Fruit fly (Drosophila melanogaster) whole organism, embryonic: ENCODE measurements around the gene CG13631.

Experiments used
- CG10209 ChIP-seq: fragments of 200-800 bp; sonication (Bioruptor generic); optimal IDR thresholded peaks from 3 replicates; lab custom pipeline; 2017; ENCODE audit warnings: missing biosample characterization, mild to moderate bottlenecking, missing genetic modification characterization, missing genetic modification reagents
- CG12071 ChIP-seq: fragments of 200-800 bp; sonication (Bioruptor generic); optimal IDR thresholded peaks from 3 replicates; lab custom pipeline; 2018; ENCODE audit warnings: missing biosample characterization, mild to moderate bottlenecking, missing genetic modification characterization
- CG12299 ChIP-seq: fragments of 200-800 bp; sonication (Bioruptor generic); optimal IDR thresholded peaks from 2 replicates; lab custom pipeline; 2018; ENCODE audit warnings: missing biosample characterization, mild to moderate bottlenecking, missing genetic modification characterization
- CG1233 ChIP-seq: fragments of 200-800 bp; sonication (Bioruptor generic); optimal IDR thresholded peaks from 4 replicates; lab custom pipeline; 2018; ENCODE audit warnings: missing biosample characterization, mild to moderate bottlenecking, missing genetic modification characterization
- CG13287 ChIP-seq: fragments of 200-800 bp; sonication (Bioruptor generic); IDR thresholded peaks from 2 replicates; pipeline ENCODE4 v1.3.6; 2022; ENCODE audit warnings: missing biosample characterization, missing genetic modification characterization; ENCODE audit not compliant: partially characterized antibody
- CG14014 ChIP-seq: fragments of 200-800 bp; sonication (Bioruptor generic); IDR thresholded peaks from 2 replicates; pipeline ENCODE4 v1.3.6; 2022; ENCODE audit warnings: missing biosample characterization, missing genetic modification characterization
- CG14710 ChIP-seq: fragments of 200-800 bp; sonication (Bioruptor generic); optimal IDR thresholded peaks from 3 replicates; lab custom pipeline; 2019; ENCODE audit warnings: missing biosample characterization, mild to moderate bottlenecking, missing genetic modification characterization, moderate library complexity
- CG15073 ChIP-seq: fragments of 200-800 bp; sonication (Bioruptor generic); optimal IDR thresholded peaks from 2 replicates; lab custom pipeline; 2016; ENCODE audit warnings: missing biosample characterization, missing genetic modification characterization
- CG15479 ChIP-seq: fragments of 200-800 bp; sonication (Bioruptor generic); optimal IDR thresholded peaks from 3 replicates; lab custom pipeline; 2019; ENCODE audit warnings: missing biosample characterization, mild to moderate bottlenecking, missing genetic modification characterization, moderate library complexity
- CG15696 ChIP-seq: fragments of 200-800 bp; sonication (Bioruptor generic); optimal IDR thresholded peaks from 2 replicates; lab custom pipeline; 2019; ENCODE audit warnings: missing biosample characterization, mild to moderate bottlenecking, missing genetic modification characterization, moderate library complexity
- CG16779 ChIP-seq: fragments of 200-800 bp; sonication (Bioruptor generic); IDR thresholded peaks from 2 replicates; pipeline ENCODE4 v1.3.6; 2022; ENCODE audit warnings: missing biosample characterization, missing genetic modification characterization
- CG17385 ChIP-seq: fragments of 200-800 bp; sonication (Bioruptor generic); optimal IDR thresholded peaks from 3 replicates; lab custom pipeline; 2018; ENCODE audit warnings: missing biosample characterization, mild to moderate bottlenecking, missing genetic modification characterization
- CG17612 ChIP-seq: fragments of 200-800 bp; sonication (Bioruptor generic); IDR thresholded peaks from 2 replicates; pipeline ENCODE4 v1.3.6; 2022; ENCODE audit warnings: missing biosample characterization, missing genetic modification characterization
- CG2678 ChIP-seq: fragments of 200-800 bp; sonication (Bioruptor generic); optimal IDR thresholded peaks from 3 replicates; lab custom pipeline; 2019; ENCODE audit warnings: missing biosample characterization, mild to moderate bottlenecking, missing genetic modification characterization, moderate library complexity
- CG3407 ChIP-seq: fragments of 200-800 bp; sonication (Bioruptor generic); optimal IDR thresholded peaks from 2 replicates; lab custom pipeline; 2018; ENCODE audit warnings: missing biosample characterization, mild to moderate bottlenecking, missing genetic modification characterization
- CG34376 ChIP-seq: fragments of 200-800 bp; sonication (Bioruptor generic); optimal IDR thresholded peaks from 2 replicates; lab custom pipeline; 2018; ENCODE audit warnings: missing biosample characterization, mild to moderate bottlenecking, missing genetic modification characterization
- CG34422 ChIP-seq: fragments of 200-800 bp; sonication (Bioruptor generic); IDR thresholded peaks from 3 replicates; pipeline ENCODE4 v1.3.6; 2022; ENCODE audit warnings: missing biosample characterization, missing genetic modification characterization
- CG3995 ChIP-seq: fragments of 200-800 bp; sonication (Bioruptor generic); optimal IDR thresholded peaks from 3 replicates; lab custom pipeline; 2016; ENCODE audit warnings: missing biosample characterization, missing genetic modification characterization
- CG4617 ChIP-seq: fragments of 200-800 bp; sonication (Bioruptor generic); optimal IDR thresholded peaks from 3 replicates; lab custom pipeline; 2016; ENCODE audit warnings: missing biosample characterization, missing genetic modification characterization, borderline replicate concordance
- CG4820 ChIP-seq: fragments of 200-800 bp; sonication (Bioruptor generic); optimal IDR thresholded peaks from 3 replicates; lab custom pipeline; 2016; ENCODE audit warnings: missing biosample characterization, missing genetic modification characterization
- CG6813 ChIP-seq: fragments of 200-800 bp; sonication (Bioruptor generic); optimal IDR thresholded peaks from 2 replicates; lab custom pipeline; 2017; ENCODE audit warnings: missing biosample characterization, missing genetic modification characterization, mild to moderate bottlenecking, moderate library complexity, missing genetic modification reagents
- CG7271 ChIP-seq: fragments of 200-800 bp; sonication (Bioruptor generic); optimal IDR thresholded peaks from 2 replicates; lab custom pipeline; 2018; ENCODE audit warnings: missing biosample characterization, mild to moderate bottlenecking, missing genetic modification characterization, moderate library complexity
- CG8290 ChIP-seq, 3 experiments: fragments of 200-800 bp; sonication (Bioruptor generic); optimal IDR thresholded peaks; 2 replicates each; lab custom pipeline; 2016 to 2019; ENCODE audit warnings: missing biosample characterization in 3 of 3, missing genetic modification characterization in 3 of 3, mild to moderate bottlenecking in 2 of 3, moderate library complexity in 1 of 3
- CG9215 ChIP-seq: fragments of 200-800 bp; sonication (Bioruptor generic); IDR thresholded peaks from 2 replicates; pipeline ENCODE4 v1.3.6; 2022; ENCODE audit warnings: missing biosample characterization, missing genetic modification characterization
- CG9797 ChIP-seq: fragments of 200-800 bp; sonication (Bioruptor generic); optimal IDR thresholded peaks from 3 replicates; lab custom pipeline; 2018; ENCODE audit warnings: missing biosample characterization, mild to moderate bottlenecking, missing genetic modification characterization
- Dip3 ChIP-seq: fragments of 200-800 bp; sonication (Bioruptor generic); optimal IDR thresholded peaks from 3 replicates; lab custom pipeline; 2016; ENCODE audit warnings: missing biosample characterization, missing genetic modification characterization
- Dll ChIP-seq: fragments of 200-800 bp; sonication (Bioruptor generic); IDR thresholded peaks from 4 replicates; pipeline ENCODE4 v1.3.6; 2022; ENCODE audit warnings: missing biosample characterization, missing genetic modification characterization; ENCODE audit not compliant: partially characterized antibody
- Doc3 ChIP-seq: fragments of 200-800 bp; sonication (Bioruptor generic); IDR thresholded peaks from 3 replicates; pipeline ENCODE4 v1.3.6; 2022; ENCODE audit warnings: missing biosample characterization, missing genetic modification characterization; ENCODE audit not compliant: partially characterized antibody
- Dref ChIP-seq: fragments of 200-800 bp; sonication (Bioruptor generic); IDR thresholded peaks from 2 replicates; pipeline ENCODE4 v1.3.6; 2022; ENCODE audit warnings: missing biosample characterization, missing genetic modification characterization
- E2f1 ChIP-seq: fragments of 200-800 bp; sonication (Bioruptor generic); IDR thresholded peaks from 2 replicates; pipeline ENCODE4 v1.3.6; 2022; ENCODE audit warnings: missing biosample characterization, missing genetic modification characterization
- GATAe ChIP-seq: fragments of 200-800 bp; sonication (Bioruptor generic); conservative IDR thresholded peaks from 2 replicates; pipeline ENCODE4 v1.3.6; 2022; ENCODE audit warnings: missing biosample characterization, missing genetic modification characterization
- Med ChIP-seq: fragments of 200-800 bp; sonication (Bioruptor generic); peaks from one replicate; lab custom pipeline; 2016; ENCODE audit warnings: missing biosample characterization, missing genetic modification characterization, mild to moderate bottlenecking, inconsistent platforms, moderate library complexity
- Myb ChIP-seq: fragments of 200-800 bp; sonication (Bioruptor generic); optimal IDR thresholded peaks from 2 replicates; lab custom pipeline; 2016; ENCODE audit warnings: missing biosample characterization, missing genetic modification characterization
- Ptx1 ChIP-seq: fragments of 200-800 bp; sonication (Bioruptor generic); IDR thresholded peaks from 2 replicates; pipeline ENCODE4 v1.3.6; 2022; ENCODE audit warnings: missing biosample characterization, missing genetic modification characterization
- Spps ChIP-seq: fragments of 200-800 bp; sonication (Bioruptor generic); optimal IDR thresholded peaks from 2 replicates; lab custom pipeline; 2018; ENCODE audit warnings: missing biosample characterization, mild to moderate bottlenecking, missing genetic modification characterization
- Usf ChIP-seq: fragments of 200-800 bp; sonication (Bioruptor generic); optimal IDR thresholded peaks from 2 replicates; lab custom pipeline; 2017; ENCODE audit warnings: missing genotype, missing biosample characterization, missing genetic modification characterization
- ap ChIP-seq: fragments of 200-800 bp; sonication (Bioruptor generic); IDR thresholded peaks from 2 replicates; pipeline ENCODE4 v1.3.6; 2022; ENCODE audit warnings: missing biosample characterization, missing genetic modification characterization
- bcd ChIP-seq: fragments of 200-800 bp; sonication (Bioruptor generic); optimal IDR thresholded peaks from 2 replicates; lab custom pipeline; 2017; ENCODE audit warnings: missing biosample characterization, mild to moderate bottlenecking, missing genetic modification characterization
- bowl ChIP-seq: fragments of 200-800 bp; sonication (Bioruptor generic); IDR thresholded peaks from 2 replicates; pipeline ENCODE4 v1.3.6; 2022; ENCODE audit warnings: missing biosample characterization, missing genetic modification characterization
- cas ChIP-seq: fragments of 200-800 bp; sonication (Bioruptor generic); IDR thresholded peaks from 2 replicates; pipeline ENCODE4 v1.3.6; 2022; ENCODE audit warnings: missing biosample characterization, missing genetic modification characterization
- caup ChIP-seq: fragments of 200-800 bp; sonication (Bioruptor generic); optimal IDR thresholded peaks from 3 replicates; lab custom pipeline; 2017; ENCODE audit warnings: missing biosample characterization, mild to moderate bottlenecking, missing genetic modification characterization, moderate library complexity; ENCODE audit not compliant: severe bottlenecking
- danr ChIP-seq: fragments of 200-800 bp; sonication (Bioruptor generic); IDR thresholded peaks from 2 replicates; pipeline ENCODE4 v1.3.6; 2022; ENCODE audit warnings: missing biosample characterization, missing genetic modification characterization
- emc ChIP-seq: fragments of 200-800 bp; sonication (Bioruptor generic); optimal IDR thresholded peaks from 2 replicates; lab custom pipeline; 2016; ENCODE audit warnings: missing biosample characterization, missing genetic modification characterization
- ken ChIP-seq: fragments of 200-800 bp; sonication (Bioruptor generic); IDR thresholded peaks from 3 replicates; pipeline ENCODE4 v1.3.6; 2022; ENCODE audit warnings: missing biosample characterization, missing genetic modification characterization
- mam ChIP-seq: fragments of 200-800 bp; sonication (Bioruptor generic); optimal IDR thresholded peaks from 3 replicates; lab custom pipeline; 2016; ENCODE audit warnings: missing biosample characterization, missing genetic modification characterization
- phol ChIP-seq: fragments of 200-800 bp; sonication (Bioruptor generic); optimal IDR thresholded peaks from 3 replicates; lab custom pipeline; 2018; ENCODE audit warnings: missing biosample characterization, mild to moderate bottlenecking, missing genetic modification characterization, moderate library complexity
- sim ChIP-seq: fragments of 200-800 bp; sonication (Bioruptor generic); IDR thresholded peaks from 2 replicates; pipeline ENCODE4 v1.3.6; 2022; ENCODE audit warnings: missing biosample characterization, missing genetic modification characterization
- tx ChIP-seq: fragments of 200-800 bp; sonication (Bioruptor generic); optimal IDR thresholded peaks from 2 replicates; lab custom pipeline; 2016; ENCODE audit warnings: missing biosample characterization, missing genetic modification characterization
- wdn ChIP-seq: fragments of 200-800 bp; sonication (Bioruptor generic); IDR thresholded peaks from 2 replicates; pipeline ENCODE4 v1.3.6; 2022; ENCODE audit warnings: missing biosample characterization, missing genetic modification characterization

Gene CG13631

DNA sequence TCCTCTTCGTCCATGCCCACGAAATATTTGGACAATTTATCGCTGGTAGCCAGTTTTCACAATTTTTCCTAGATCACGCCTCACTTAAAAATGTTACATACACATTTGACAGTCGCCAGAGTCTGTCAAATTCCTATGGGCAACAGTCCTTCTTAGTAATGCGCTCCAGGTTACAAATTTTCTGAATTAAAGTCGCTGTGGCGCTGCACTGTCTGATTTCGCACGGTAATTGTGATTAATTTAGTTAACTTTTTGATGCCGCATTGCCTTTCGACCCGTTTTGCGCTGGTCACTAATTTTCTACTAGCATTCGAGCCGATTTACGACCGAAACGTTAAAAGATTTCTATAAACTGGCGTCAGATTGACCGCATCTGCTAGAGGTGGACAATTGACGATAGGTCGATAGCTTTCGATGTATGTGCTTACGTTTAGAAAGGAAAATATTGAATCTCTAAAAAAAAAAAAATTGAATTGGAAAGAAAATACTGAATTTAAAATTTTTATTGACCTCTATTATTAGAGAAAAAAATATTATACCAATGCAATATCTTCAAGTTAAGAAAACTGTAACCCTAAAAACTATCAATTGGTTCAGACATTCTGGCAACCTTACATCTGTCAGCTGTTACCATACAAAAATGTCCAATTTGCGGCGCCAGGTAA is 44.6 kb downstream of the CG13631 start, which contains the start of the genes lili and CG34150 (continued):
- TF ChIP-seq CG9215 (GFP tag; lab: Robert Waterston, UW) (peak; percentile 73), CG17385 (GFP tag; lab: Kevin White, UChicago) (peak; percentile 63), CG9797 (GFP tag; lab: Kevin White, UChicago) (peak; percentile 46), tx (peak; percentile 61), CG3995 (GFP tag; lab: Kevin White, UChicago) (peak; percentile 23), CG16779 (no peak), Ptx1 (GFP tag; lab: Robert Waterston, UW) (peak; percentile 81), danr (no peak), CG15479 (GFP tag; lab: Kevin White, UChicago) (no peak), CG8290 (GFP tag; optimal IDR thresholded peaks at IDR 0.05; lab: Kevin White, UChicago) (peak; percentile 90), CG8290 (tag; optimal IDR thresholded peaks at IDR 0.05; lab: Kevin White, UChicago) (peak; percentile 19 to 21), Dref (peak; percentile 74), CG14710 (tag; lab: Kevin White, UChicago) (peak; percentile 91), wdn (GFP tag; lab: Robert Waterston, UW) (no peak), CG34422 (GFP tag; lab: Robert Waterston, UW) (peak; percentile 78), emc (peak; percentile 28), cas (GFP tag; lab: Robert Waterston, UW) (0 out of 2 replicates have a peak, but pooled peaks have one; percentile 45), CG15696 (tag; lab: Kevin White, UChicago) (peak; percentile 82), GATAe (GFP tag; lab: Robert Waterston, UW) (no peak), sim (GFP tag; lab: Robert Waterston, UW) (no peak), CG7271 (tag; lab: Kevin White, UChicago) (peak; percentile 66), bcd (GFP tag; lab: Kevin White, UChicago) (peak; percentile 53), Dll (GFP tag; lab: Robert Waterston, UW) (peak; percentile 88), CG4820 (GFP tag; lab: Kevin White, UChicago) (peak; percentile 74), CG6813 (GFP tag; lab: Kevin White, UChicago) (no peak), mam (GFP tag; lab: Kevin White, UChicago) (peak; percentile 80), phol (tag; lab: Kevin White, UChicago) (peak; percentile 90), CG3407 (GFP tag; lab: Kevin White, UChicago) (peak; percentile 13), CG12071 (GFP tag; lab: Kevin White, UChicago) (no peak), Myb (peak; percentile 44), Doc3 (GFP tag; lab: Robert Waterston, UW) (peak; percentile 71), ap (GFP tag; lab: Robert Waterston, UW) (0 out of 2 replicates have a peak, but pooled peaks have one; percentile 18), CG34376 (GFP tag; lab: Kevin White, UChicago) (peak; percentile 66), Usf (no peak), CG13287 (GFP tag; lab: Robert Waterston, UW) (peak; percentile 88), Spps (tag; lab: Kevin White, UChicago) (peak; percentile 43), CG14014 (GFP tag; lab: Robert Waterston, UW) (peak; percentile 78), CG1233 (GFP tag; lab: Kevin White, UChicago) (peak; percentile 64), CG4617 (GFP tag; lab: Kevin White, UChicago) (peak; percentile 46), CG12299 (peak; percentile 48), bowl (GFP tag; lab: Robert Waterston, UW) (no peak), ken (GFP tag; lab: Robert Waterston, UW) (peak; percentile 58; the same call in 1 of the 3 replicates), Dip3 (peak; percentile 65), CG2678 (tag; lab: Kevin White, UChicago) (peak; percentile 81), CG10209 (peak; percentile 56), Med (GFP tag; lab: Kevin White, UChicago) (peak; percentile 96), caup (GFP tag; lab: Kevin White, UChicago) (peak; percentile 53), CG17612 (GFP tag; lab: Robert Waterston, UW) (0 out of 2 replicates have a peak, but pooled peaks have one; percentile 36), CG15073 (no peak), E2f1 (GFP tag; lab: Robert Waterston, UW) (peak; percentile 43; the same call in 1 of the 2 replicates)
